Fruit fly (Drosophila melanogaster) whole organism, adult: ENCODE results near the gene Ypel.
A peak's percentile ranks its signal among the peaks of the same experiment; 100 is the strongest.

Experiments used
- CG11617 ChIP-seq: fragments of 200-800 bp; sonication (Bioruptor generic); optimal IDR thresholded peaks from 2 replicates; lab custom pipeline; 2017; ENCODE audit warnings: mild to moderate bottlenecking, missing biosample characterization, missing genetic modification reagents, missing genetic modification characterization
- CG12768 ChIP-seq: fragments of 200-800 bp; sonication (Bioruptor generic); optimal IDR thresholded peaks from 2 replicates; lab custom pipeline; 2017; ENCODE audit warnings: missing biosample characterization, missing genetic modification characterization, mild to moderate bottlenecking, moderate library complexity, missing genetic modification reagents
- CG14711 ChIP-seq: fragments of 200-800 bp; sonication (Bioruptor generic); optimal IDR thresholded peaks from 2 replicates; lab custom pipeline; 2018; ENCODE audit warnings: missing biosample characterization, mild to moderate bottlenecking, missing genetic modification characterization, moderate library complexity
- CG1620 ChIP-seq: fragments of 200-800 bp; sonication (Bioruptor generic); optimal IDR thresholded peaks from 2 replicates; lab custom pipeline; 2016; ENCODE audit warnings: missing biosample characterization, missing genetic modification characterization
- CG33017 ChIP-seq: fragments of 200-800 bp; sonication (Bioruptor generic); optimal IDR thresholded peaks from 2 replicates; lab custom pipeline; 2018; ENCODE audit warnings: missing biosample characterization, mild to moderate bottlenecking, missing genetic modification characterization, moderate library complexity
- CG5204 ChIP-seq: fragments of 200-800 bp; sonication (Bioruptor generic); optimal IDR thresholded peaks from 2 replicates; lab custom pipeline; 2016; ENCODE audit warnings: missing biosample characterization, missing genetic modification characterization
- CG7045 ChIP-seq: fragments of 200-800 bp; sonication (Bioruptor generic); optimal IDR thresholded peaks from 2 replicates; lab custom pipeline; 2017; ENCODE audit warnings: missing biosample characterization, mild to moderate bottlenecking, missing genetic modification characterization
- CG7101 ChIP-seq: fragments of 200-800 bp; sonication (Bioruptor generic); optimal IDR thresholded peaks from 2 replicates; lab custom pipeline; 2018; ENCODE audit warnings: missing biosample characterization, mild to moderate bottlenecking, missing genetic modification characterization, moderate library complexity
- Clk ChIP-seq: fragments of 200-800 bp; sonication (Bioruptor generic); optimal IDR thresholded peaks from 2 replicates; lab custom pipeline; 2017; ENCODE audit warnings: missing biosample characterization, missing genetic modification characterization
- Crg-1 ChIP-seq: fragments of 200-800 bp; sonication (Bioruptor generic); optimal IDR thresholded peaks from 2 replicates; lab custom pipeline; 2016; ENCODE audit warnings: missing biosample characterization, missing genetic modification characterization
- Hr96 ChIP-seq: fragments of 200-800 bp; sonication (Bioruptor generic); optimal IDR thresholded peaks from 2 replicates; lab custom pipeline; 2016; ENCODE audit warnings: missing biosample characterization, missing genetic modification characterization
- Mnt ChIP-seq: fragments of 200-800 bp; sonication (Bioruptor generic); optimal IDR thresholded peaks from 2 replicates; lab custom pipeline; 2016; ENCODE audit warnings: missing biosample characterization, mild to moderate bottlenecking, missing genetic modification characterization
- bab1 ChIP-seq: fragments of 200-800 bp; sonication (Bioruptor generic); optimal IDR thresholded peaks from 3 replicates; lab custom pipeline; 2019; ENCODE audit warnings: missing biosample characterization, mild to moderate bottlenecking, missing genetic modification characterization, moderate library complexity
- cic ChIP-seq: fragments of 200-800 bp; sonication (Bioruptor generic); optimal IDR thresholded peaks from 2 replicates; lab custom pipeline; 2017; ENCODE audit warnings: missing biosample characterization, mild to moderate bottlenecking, missing genetic modification characterization, moderate library complexity
- cnc ChIP-seq, 2 experiments: fragments of >200 bp; optimal IDR thresholded peaks; 2 replicates each; lab custom pipeline; 2017
- kay ChIP-seq: fragments of 200-800 bp; sonication (Bioruptor generic); peaks from one replicate; lab custom pipeline; 2016; ENCODE audit warnings: missing biosample characterization, missing genetic modification characterization, borderline replicate concordance
- ovo ChIP-seq: fragments of 200-800 bp; sonication (Bioruptor generic); optimal IDR thresholded peaks from 2 replicates; lab custom pipeline; 2016; ENCODE audit warnings: missing biosample characterization, missing genetic modification characterization
- pad ChIP-seq: fragments of 200-800 bp; sonication (Bioruptor generic); optimal IDR thresholded peaks from 3 replicates; lab custom pipeline; 2017; ENCODE audit warnings: missing biosample characterization, missing genetic modification characterization, mild to moderate bottlenecking, moderate library complexity, missing genetic modification reagents
- tj ChIP-seq: fragments of 200-800 bp; sonication (Bioruptor generic); optimal IDR thresholded peaks from 3 replicates; lab custom pipeline; 2017; ENCODE audit warnings: missing biosample characterization, mild to moderate bottlenecking, missing genetic modification characterization, moderate library complexity
- toe ChIP-seq: fragments of 200-800 bp; sonication (Bioruptor generic); optimal IDR thresholded peaks from 2 replicates; lab custom pipeline; 2016; ENCODE audit warnings: missing biosample characterization, missing genetic modification characterization

Gene Ypel

DNA sequence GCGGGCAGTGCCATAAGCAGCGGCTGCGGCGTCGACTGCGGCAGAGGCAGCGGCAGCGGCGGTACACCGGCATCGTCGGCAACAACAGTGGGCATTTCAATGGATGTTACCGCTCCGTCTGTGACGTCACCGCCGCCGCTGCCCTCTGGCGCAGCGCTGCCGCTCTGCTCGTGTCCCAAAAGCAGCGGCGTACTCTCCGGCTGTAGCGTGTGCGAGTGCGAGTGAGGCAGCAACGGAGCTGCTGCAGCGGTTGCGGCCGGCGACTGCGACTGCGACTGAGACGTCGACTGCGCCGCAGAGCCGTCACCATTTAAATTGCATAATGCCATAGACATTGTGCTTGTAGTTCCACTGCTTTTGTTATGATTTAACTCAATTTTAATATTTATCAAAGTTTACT lies 31.4 kb upstream of the Ypel start:
- no peak for TF ChIP-seq CG1620 (GFP tag; lab: Kevin White, UChicago)
- no peak for TF ChIP-seq CG7101 (tag; lab: Kevin White, UChicago)
- TF ChIP-seq toe (GFP tag; lab: Kevin White, UChicago): no peak
- no peak for TF ChIP-seq Clk (GFP tag; lab: Kevin White, UChicago)
- TF ChIP-seq tj (GFP tag; lab: Kevin White, UChicago): no peak
- no peak for TF ChIP-seq Mnt (GFP tag; lab: Kevin White, UChicago)
- no peak for TF ChIP-seq cnc (optimal IDR thresholded peaks at IDR 0.05; lab: Kevin White, UChicago)
- no peak for TF ChIP-seq pad (GFP tag; lab: Kevin White, UChicago)
- TF ChIP-seq CG33017 (tag; lab: Kevin White, UChicago): no peak
- no peak for TF ChIP-seq CG11617 (GFP tag; lab: Kevin White, UChicago)
- no peak for TF ChIP-seq cic (GFP tag; lab: Kevin White, UChicago)
- no peak for TF ChIP-seq ovo (GFP tag; lab: Kevin White, UChicago)
- no peak for TF ChIP-seq CG12768
- no peak for TF ChIP-seq Crg-1 (GFP tag; lab: Kevin White, UChicago)
- TF ChIP-seq Hr96: no peak
- no peak for TF ChIP-seq CG14711 (tag; lab: Kevin White, UChicago)
- TF ChIP-seq CG5204 (GFP tag; lab: Kevin White, UChicago): no peak
- TF ChIP-seq CG7045: no peak

DNA sequence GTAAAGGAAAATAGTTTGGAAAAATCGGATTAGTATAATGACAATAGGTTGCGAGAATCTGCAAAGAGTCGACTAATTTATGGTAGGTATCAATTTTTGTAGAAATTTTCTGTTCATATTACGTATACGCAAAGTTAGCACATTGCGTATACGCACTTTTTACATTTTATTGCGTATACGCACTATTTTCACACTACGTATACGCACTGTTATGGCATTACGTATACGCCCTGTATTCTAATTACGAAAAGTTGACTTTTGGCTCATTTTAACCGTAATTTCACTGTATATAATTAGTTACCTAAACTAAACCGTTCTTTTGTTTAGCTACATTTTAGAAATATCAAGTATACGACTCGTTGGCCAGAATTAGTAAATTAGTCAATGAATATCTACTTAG lies 30.7 kb upstream of the Ypel start:
- TF ChIP-seq pad (GFP tag; lab: Kevin White, UChicago) (no peak), kay (GFP tag; lab: Kevin White, UChicago) (no peak), tj (GFP tag; lab: Kevin White, UChicago) (no peak), CG7045 (no peak), toe (GFP tag; lab: Kevin White, UChicago) (no peak), CG14711 (tag; lab: Kevin White, UChicago) (no peak), cic (GFP tag; lab: Kevin White, UChicago) (no peak), CG1620 (GFP tag; lab: Kevin White, UChicago) (no peak), Crg-1 (GFP tag; lab: Kevin White, UChicago) (no peak), Clk (GFP tag; lab: Kevin White, UChicago) (no peak)

DNA sequence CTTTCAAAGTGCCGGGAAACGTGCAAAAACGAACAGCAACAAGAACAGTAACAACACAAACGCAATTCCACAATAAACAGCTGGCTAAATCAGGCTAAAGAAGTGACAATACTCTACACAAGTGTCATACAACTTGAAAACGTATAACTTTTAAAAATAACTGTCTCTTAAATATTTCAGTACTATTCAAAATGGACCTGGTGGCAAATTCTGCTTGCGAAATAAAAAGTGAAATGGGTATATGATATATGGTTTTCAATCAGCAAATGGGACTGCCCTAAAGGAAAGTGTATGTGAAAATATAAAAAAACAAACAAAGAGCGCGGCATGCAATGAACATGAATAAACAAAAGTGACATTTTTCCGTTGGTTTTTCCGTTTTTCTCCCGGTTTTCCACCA lies 29.7 kb upstream of the Ypel start:
- TF ChIP-seq Mnt (GFP tag; lab: Kevin White, UChicago) (no peak), CG1620 (GFP tag; lab: Kevin White, UChicago) (no peak), pad (GFP tag; lab: Kevin White, UChicago) (no peak), CG33017 (tag; lab: Kevin White, UChicago) (no peak), bab1 (no peak), tj (GFP tag; lab: Kevin White, UChicago) (no peak), ovo (GFP tag; lab: Kevin White, UChicago) (no peak), CG14711 (tag; lab: Kevin White, UChicago) (no peak), toe (GFP tag; lab: Kevin White, UChicago) (no peak), Clk (GFP tag; lab: Kevin White, UChicago) (no peak), CG12768 (no peak), cic (GFP tag; lab: Kevin White, UChicago) (no peak)

DNA sequence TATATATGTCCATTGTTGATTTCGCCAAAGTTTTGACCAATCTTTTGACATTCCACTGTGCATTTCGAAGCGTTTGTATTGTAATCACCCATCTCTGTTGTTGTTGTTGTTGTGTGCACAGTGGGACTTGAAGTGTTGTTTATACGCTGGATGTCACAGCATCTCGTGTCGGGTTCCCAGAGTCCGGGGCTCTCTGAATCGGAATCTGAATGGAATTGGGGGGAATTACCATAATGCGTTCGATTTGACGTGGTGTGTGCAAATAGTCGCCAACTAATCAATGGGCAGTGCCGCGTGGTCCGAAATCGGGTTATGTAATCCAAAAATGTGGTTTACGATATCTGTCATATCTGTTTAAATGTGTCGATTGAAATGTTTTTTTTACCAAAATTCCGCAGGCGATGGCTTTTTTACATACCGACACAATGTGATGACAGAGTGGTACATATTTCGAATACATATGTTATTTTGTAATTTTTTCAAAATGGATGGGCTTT lies 21.9 kb upstream of the Ypel start:
- TF ChIP-seq cnc (optimal IDR thresholded peaks at IDR 0.05; lab: Kevin White, UChicago): no peak
- TF ChIP-seq Mnt (GFP tag; lab: Kevin White, UChicago): no peak
- no peak for TF ChIP-seq Crg-1 (GFP tag; lab: Kevin White, UChicago)
- TF ChIP-seq Clk (GFP tag; lab: Kevin White, UChicago): no peak

DNA sequence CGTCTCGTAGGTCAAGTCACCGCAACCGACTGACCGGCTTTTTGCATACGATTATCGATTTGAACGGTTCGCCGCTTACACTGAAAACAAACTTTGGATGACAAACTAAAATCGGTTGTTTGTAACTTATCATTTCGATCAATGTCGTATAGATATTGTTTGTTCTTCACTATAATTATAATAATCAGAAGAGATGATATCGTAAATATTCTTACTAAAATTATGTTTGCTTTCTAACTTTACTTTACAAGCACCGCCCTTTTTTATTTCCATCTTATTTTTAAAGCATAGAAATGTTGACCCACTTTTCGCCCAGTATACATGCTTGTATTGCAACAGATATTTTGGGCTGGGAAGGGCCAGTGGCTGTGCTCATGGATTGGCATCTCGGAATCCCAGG lies 20.9 kb upstream of the Ypel start, which contains the start of gene CG2961:
CG2961 (minus strand) TSS at position 16 of the 400 bp plus-strand sequence.
- no peak for TF ChIP-seq CG11617 (GFP tag; lab: Kevin White, UChicago)
- TF ChIP-seq CG14711 (tag; lab: Kevin White, UChicago): no peak
- no peak for TF ChIP-seq cnc (optimal IDR thresholded peaks at IDR 0.05; lab: Kevin White, UChicago)
- no peak for TF ChIP-seq CG5204 (GFP tag; lab: Kevin White, UChicago)
- TF ChIP-seq pad (GFP tag; lab: Kevin White, UChicago): no peak

DNA sequence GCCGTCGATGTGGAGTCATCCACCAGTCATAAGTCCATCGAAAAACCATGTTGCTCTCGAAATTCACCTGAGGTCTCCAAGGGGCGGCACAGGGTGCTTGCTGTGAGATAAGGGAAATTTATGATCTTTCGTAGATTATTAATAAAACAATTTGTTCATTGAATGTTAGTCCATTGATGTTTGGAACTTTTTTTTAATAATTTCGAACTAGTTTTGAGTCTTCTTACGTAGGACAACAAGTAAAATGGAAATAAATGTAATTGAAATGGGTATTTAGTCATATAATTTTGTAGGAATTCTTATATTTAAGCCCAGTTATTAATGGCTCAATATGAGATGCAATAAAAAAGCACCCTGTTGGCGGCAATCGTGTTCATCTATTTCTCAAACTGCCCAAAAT lies 20.3 kb upstream of the Ypel start:
- no peak for TF ChIP-seq Mnt (GFP tag; lab: Kevin White, UChicago)

DNA sequence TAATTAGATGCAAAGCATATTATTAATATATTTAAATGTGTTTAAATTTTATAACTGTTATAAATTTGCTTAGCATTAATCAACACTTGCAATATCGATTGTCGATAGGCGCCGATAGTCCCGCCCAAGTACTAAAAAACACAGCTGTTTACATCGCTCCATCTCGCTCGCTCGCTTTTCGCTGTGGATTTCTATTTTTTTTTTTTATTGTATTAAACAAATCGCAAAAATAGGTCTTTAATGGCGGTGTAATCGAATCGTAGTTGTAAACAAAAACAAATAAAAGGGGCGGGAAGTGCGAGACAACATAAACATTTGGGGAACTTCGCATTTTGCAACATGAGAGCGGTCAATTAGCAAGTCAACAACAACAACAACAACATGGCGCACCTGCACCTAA lies 7.8 kb upstream of the Ypel start, which contains the start of gene CG34408:
CG34408 (plus strand) TSS at position 156 of the 400 bp plus-strand sequence.
- TF ChIP-seq Clk (GFP tag; lab: Kevin White, UChicago): no peak
- no peak for TF ChIP-seq cic (GFP tag; lab: Kevin White, UChicago)
- TF ChIP-seq cnc (optimal IDR thresholded peaks at IDR 0.05; lab: Kevin White, UChicago): no peak
- TF ChIP-seq ovo (GFP tag; lab: Kevin White, UChicago): no peak
- peak; percentile 22 for TF ChIP-seq CG7101 (tag; lab: Kevin White, UChicago)
- peak; percentile 0 for TF ChIP-seq Mnt (GFP tag; lab: Kevin White, UChicago)
- TF ChIP-seq tj (GFP tag; lab: Kevin White, UChicago): peak; percentile 6
- TF ChIP-seq kay (GFP tag; lab: Kevin White, UChicago): no peak
- peak; percentile 16 for TF ChIP-seq CG14711 (tag; lab: Kevin White, UChicago)
- no peak for TF ChIP-seq CG1620 (GFP tag; lab: Kevin White, UChicago)
- no peak for TF ChIP-seq CG33017 (tag; lab: Kevin White, UChicago)
- TF ChIP-seq CG5204 (GFP tag; lab: Kevin White, UChicago): no peak
- peak; percentile 22 for TF ChIP-seq pad (GFP tag; lab: Kevin White, UChicago)
- no peak for TF ChIP-seq CG7045
- peak; percentile 15 for TF ChIP-seq bab1
- peak; percentile 1 for TF ChIP-seq CG11617 (GFP tag; lab: Kevin White, UChicago)
- TF ChIP-seq Crg-1 (GFP tag; lab: Kevin White, UChicago): no peak
